Worm (Caenorhabditis elegans) whole organism, young adult: Measurements from ENCODE around the gene clec-157.
A peak's percentile ranks its signal among the peaks of the same experiment; 100 is the strongest.

Experiments used
- C17E4.6 ChIP-seq: fragments of 200-800 bp; sonication (Bioruptor generic); IDR thresholded peaks from 2 replicates; pipeline ENCODE4 v1.3.6; 2022; ENCODE audit warnings: missing genetic modification reagents, missing genetic modification characterization, missing compliant biosample characterization
- F49E8.2 ChIP-seq: sonication (generic microtip); optimal IDR thresholded peaks from 3 replicates; lab custom pipeline; 2017; ENCODE audit warnings: missing genetic modification characterization, mild to moderate bottlenecking, missing compliant biosample characterization, antibody characterized with exemption, moderate library complexity; ENCODE audit not compliant: insufficient read depth
- attf-3 ChIP-seq: fragments of 200-800 bp; sonication (Bioruptor generic); conservative IDR thresholded peaks from 2 replicates; pipeline ENCODE4 v1.3.6; 2022; ENCODE audit warnings: missing genetic modification reagents, missing genetic modification characterization, missing compliant biosample characterization
- ceh-100 ChIP-seq: fragments of 200-800 bp; sonication (Bioruptor generic); IDR thresholded peaks from 2 replicates; pipeline ENCODE4 v1.3.6; 2022; ENCODE audit warnings: missing genetic modification reagents, missing genetic modification characterization, missing compliant biosample characterization
- lir-1 ChIP-seq: fragments of 200-800 bp; sonication (Bioruptor generic); conservative IDR thresholded peaks from 2 replicates; pipeline ENCODE4 v1.3.6; 2022; ENCODE audit warnings: missing genetic modification reagents, missing genetic modification characterization, missing compliant biosample characterization
- unc-130 ChIP-seq: sonication (generic microtip); optimal IDR thresholded peaks from 2 replicates; lab custom pipeline; 2016; ENCODE audit warnings: missing genetic modification reagents, missing genetic modification characterization, missing compliant biosample characterization

DNA sequence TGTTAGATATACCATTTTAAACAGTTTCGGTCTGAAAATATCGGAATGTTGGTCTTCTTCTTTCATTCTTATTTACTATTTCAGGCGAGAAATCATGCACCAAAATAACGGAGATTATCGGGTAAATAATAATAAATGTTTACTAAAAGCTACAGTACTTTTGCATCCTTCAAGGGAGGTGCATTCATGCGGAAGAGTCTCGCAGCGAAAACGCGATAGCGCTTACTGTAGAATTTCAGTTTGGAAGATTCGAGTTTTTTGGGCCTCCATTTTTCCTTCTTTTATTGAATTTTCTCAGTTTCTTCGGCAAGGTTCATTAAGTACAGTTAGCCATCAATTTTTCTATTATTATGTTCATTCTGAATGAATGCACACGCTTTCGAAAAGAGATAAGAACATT, 11.9 kb upstream of the clec-157 start, which contains the start of gene C35D10.7:
- TF ChIP-seq lir-1 (GFP tag; lab: Robert Waterston, UW) (no peak), ceh-100 (GFP tag; lab: Robert Waterston, UW) (no peak), F49E8.2 (no peak), C17E4.6 (no peak), unc-130 (GFP tag; lab: Kevin White, UChicago) (peak; percentile 25), attf-3 (GFP tag; lab: Robert Waterston, UW) (no peak)
